Worm (Caenorhabditis elegans) whole organism, midembryonic: ENCODE results near the gene orc-3.

Source experiments
- T22C8.4 ChIP-seq: fragments of 200-800 bp; sonication (Bioruptor generic); IDR thresholded peaks from 2 replicates; pipeline ENCODE4 v1.3.6; 2022; ENCODE audit warnings: missing genetic modification characterization, missing compliant biosample characterization
- flt-1 ChIP-seq: fragments of 200-800 bp; sonication (Bioruptor generic); IDR thresholded peaks from 2 replicates; pipeline ENCODE4 v1.3.6; 2022; ENCODE audit warnings: missing genetic modification characterization, missing compliant biosample characterization
- klf-2 ChIP-seq: fragments of 200-800 bp; sonication (Bioruptor generic); conservative IDR thresholded peaks from 2 replicates; pipeline ENCODE4 v1.3.6; 2022; ENCODE audit warnings: missing genetic modification reagents, missing genetic modification characterization, missing compliant biosample characterization
- ref-1 ChIP-seq: fragments of 200-800 bp; sonication (Bioruptor generic); conservative IDR thresholded peaks from 2 replicates; pipeline ENCODE4 v1.3.6; 2022; ENCODE audit warnings: missing genetic modification reagents, missing genetic modification characterization, missing compliant biosample characterization
- ztf-23 ChIP-seq: fragments of 200-800 bp; sonication (Bioruptor generic); IDR thresholded peaks from 2 replicates; pipeline ENCODE4 v1.3.6; 2022; ENCODE audit warnings: missing genetic modification reagents, missing genetic modification characterization, missing compliant biosample characterization
- ztf-29 ChIP-seq: fragments of 200-800 bp; sonication (Bioruptor generic); IDR thresholded peaks from 2 replicates; pipeline ENCODE4 v1.3.6; 2022; ENCODE audit warnings: missing genetic modification reagents, missing genetic modification characterization, missing compliant biosample characterization

DNA sequence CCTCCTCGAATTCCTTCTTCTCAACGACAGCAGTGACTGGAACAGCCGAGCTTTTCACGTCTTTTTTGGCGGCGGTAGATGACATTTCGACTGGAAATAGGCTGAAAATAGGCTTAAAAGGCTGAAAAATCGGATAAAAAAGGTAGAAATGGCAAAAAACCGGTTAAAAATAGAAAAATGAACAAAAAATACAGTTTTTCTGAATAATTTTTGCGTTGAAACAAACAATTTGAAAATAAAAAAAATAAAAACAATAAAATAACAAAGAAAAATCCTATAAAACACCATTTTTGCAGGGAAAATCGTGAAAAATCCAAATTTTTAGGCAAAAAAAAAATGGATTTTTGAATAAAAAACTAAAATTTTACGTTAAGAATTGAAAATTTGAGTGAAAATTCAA lies 11.7 kb upstream of the orc-3 start, which contains the start of gene dss-1:
- TF ChIP-seq T22C8.4 (GFP tag; lab: Robert Waterston, UW), result no peak
- TF ChIP-seq ztf-29 (GFP tag; lab: Robert Waterston, UW), result no peak
- TF ChIP-seq ztf-23 (GFP tag; lab: Robert Waterston, UW), result no peak
- no peak for TF ChIP-seq klf-2
- TF ChIP-seq flt-1 (GFP tag; lab: Robert Waterston, UW), result no peak
- no peak for TF ChIP-seq ref-1 (GFP tag; lab: Robert Waterston, UW)
